Worm (Caenorhabditis elegans) whole organism, L4 larva: ENCODE measurements around the gene C32D5.12.
A peak's percentile ranks its signal among the peaks of the same experiment; 100 is the strongest.

Experiments
- D1046.2 ChIP-seq: fragments of 200-800 bp; sonication (Bioruptor generic); IDR thresholded peaks from 2 replicates; pipeline ENCODE4 v1.3.6; 2022; ENCODE audit warnings: missing genetic modification characterization, missing compliant biosample characterization
- F10B5.3 ChIP-seq: sonication (generic microtip); optimal IDR thresholded peaks from 2 replicates; lab custom pipeline; 2016; ENCODE audit warnings: mild to moderate bottlenecking, missing genetic modification characterization, missing compliant biosample characterization
- F44E2.7 ChIP-seq: fragments of 200-800 bp; sonication (Bioruptor generic); IDR thresholded peaks from 2 replicates; pipeline ENCODE4 v2.1.2; 2022; ENCODE audit warnings: missing genetic modification characterization, missing compliant biosample characterization
- R02D3.7 ChIP-seq: fragments of 150-350 bp; sonication (generic microtip); optimal IDR thresholded peaks from 3 replicates; lab custom pipeline; 2014; ENCODE audit warnings: missing biosample characterization, missing genetic modification characterization
- T20F7.1 ChIP-seq: fragments of 200-800 bp; sonication (Bioruptor generic); optimal IDR thresholded peaks from 2 replicates; lab custom pipeline; 2018; ENCODE audit warnings: mild to moderate bottlenecking, missing genetic modification characterization, missing compliant biosample characterization
- Y48G9A.11 ChIP-seq: fragments of 200-800 bp; sonication (Bioruptor generic); IDR thresholded peaks from 2 replicates; pipeline ENCODE4 v1.3.6; 2022; ENCODE audit warnings: missing genetic modification reagents, missing genetic modification characterization, missing compliant biosample characterization
- Y5F2A.4 ChIP-seq: fragments of 200-800 bp; sonication (Bioruptor generic); optimal IDR thresholded peaks from 2 replicates; lab custom pipeline; 2018; ENCODE audit warnings: mild to moderate bottlenecking, missing genetic modification characterization, missing compliant biosample characterization
- ZK337.2 ChIP-seq: fragments of 200-800 bp; sonication (Bioruptor generic); IDR thresholded peaks from 2 replicates; pipeline ENCODE4 v1.3.6; 2022; ENCODE audit warnings: missing genetic modification reagents, missing genetic modification characterization, missing compliant biosample characterization
- aly-2 ChIP-seq: sonication (generic microtip); optimal IDR thresholded peaks from 2 replicates; lab custom pipeline; 2018; ENCODE audit warnings: missing biosample characterization, missing genetic modification characterization
- ama-1 ChIP-seq: fragments of 150-350 bp; optimal IDR thresholded peaks from 2 replicates; lab custom pipeline; 2014; ENCODE audit warnings: inconsistent platforms, mixed read lengths
- ceh-20 ChIP-seq: fragments of 200-800 bp; sonication (Bioruptor generic); IDR thresholded peaks from 2 replicates; pipeline ENCODE4 v1.3.6; 2022; ENCODE audit warnings: missing genetic modification reagents, missing genetic modification characterization, missing compliant biosample characterization
- daf-16 ChIP-seq, 3 experiments: sonication (generic microtip); optimal IDR thresholded peaks; 2 replicates each; lab custom pipeline; 2016 to 2017; ENCODE audit warnings: missing genetic modification characterization in 3 of 3, missing genetic modification reagents in 3 of 3, mild to moderate bottlenecking in 2 of 3, missing compliant biosample characterization in 2 of 3, missing biosample characterization in 1 of 3, moderate library complexity in 1 of 3
- dmd-6 ChIP-seq: fragments of 200-800 bp; sonication (Bioruptor generic); IDR thresholded peaks from 2 replicates; pipeline ENCODE4 v1.3.6; 2022; ENCODE audit warnings: missing genetic modification reagents, missing genetic modification characterization, missing compliant biosample characterization
- dmd-8 ChIP-seq: fragments of 200-800 bp; sonication (Bioruptor generic); IDR thresholded peaks from 2 replicates; pipeline ENCODE4 v1.3.6; 2022; ENCODE audit warnings: missing genetic modification characterization, missing compliant biosample characterization
- dmd-9 ChIP-seq: fragments of 200-800 bp; sonication (Bioruptor generic); IDR thresholded peaks from 2 replicates; pipeline ENCODE4 v1.3.6; 2022; ENCODE audit warnings: missing genetic modification reagents, missing genetic modification characterization, missing compliant biosample characterization
- dpl-1 ChIP-seq: fragments of 150-350 bp; optimal IDR thresholded peaks from 2 replicates; lab custom pipeline; 2014; ENCODE audit warnings: missing biosample characterization, missing genetic modification reagents, missing genetic modification characterization
- dve-1 ChIP-seq: sonication (generic microtip); optimal IDR thresholded peaks from 2 replicates; lab custom pipeline; 2017; ENCODE audit warnings: antibody characterized with exemption, mild to moderate bottlenecking, missing genetic modification characterization, missing compliant biosample characterization; ENCODE audit not compliant: insufficient read depth
- fkh-10 ChIP-seq: fragments of 150-350 bp; optimal IDR thresholded peaks from 2 replicates; lab custom pipeline; 2014; ENCODE audit warnings: missing biosample characterization, missing genetic modification reagents, missing genetic modification characterization
- hif-1 ChIP-seq, 2 experiments: sonication (generic microtip); optimal IDR thresholded peaks; 2 replicates each; lab custom pipeline; 2016 to 2017; ENCODE audit warnings: missing compliant biosample characterization in 2 of 2, missing genetic modification characterization in 2 of 2, missing genetic modification reagents in 2 of 2, missing genotype in 2 of 2, mild to moderate bottlenecking in 1 of 2
- hlh-11 ChIP-seq: fragments of 200-800 bp; sonication (Bioruptor generic); optimal IDR thresholded peaks from 2 replicates; lab custom pipeline; 2018; ENCODE audit warnings: mild to moderate bottlenecking, missing genetic modification characterization, missing compliant biosample characterization
- hmg-1.1 ChIP-seq: fragments of 200-800 bp; sonication (Bioruptor generic); IDR thresholded peaks from 2 replicates; pipeline ENCODE4 v1.3.6; 2022; ENCODE audit warnings: missing genetic modification reagents, missing genetic modification characterization, missing compliant biosample characterization
- lin-38 ChIP-seq: fragments of 200-800 bp; sonication (Bioruptor generic); IDR thresholded peaks from 2 replicates; pipeline ENCODE4 v1.3.6; 2022; ENCODE audit warnings: missing genetic modification reagents, missing genetic modification characterization, missing compliant biosample characterization
- lin-39 ChIP-seq: fragments of 150-350 bp; optimal IDR thresholded peaks from 2 replicates; lab custom pipeline; 2014; ENCODE audit warnings: missing biosample characterization, missing genetic modification reagents, missing genetic modification characterization
- lir-3 ChIP-seq: sonication (generic microtip); optimal IDR thresholded peaks from 2 replicates; lab custom pipeline; 2016; ENCODE audit warnings: mild to moderate bottlenecking, missing genetic modification characterization, missing compliant biosample characterization
- lsy-2 ChIP-seq, 2 experiments: fragments of 150-350 bp in 1 of 2; sonication (generic microtip) in 1 of 2; optimal IDR thresholded peaks; 2 replicates each; lab custom pipeline; 2014 to 2017; ENCODE audit warnings: missing biosample characterization in 2 of 2, missing genetic modification characterization in 2 of 2
- madf-5 ChIP-seq, 2 experiments: fragments of 200-800 bp; sonication (Bioruptor generic); IDR thresholded peaks; 2 replicates each; pipeline ENCODE4 v1.3.6; 2022; ENCODE audit warnings: missing compliant biosample characterization in 2 of 2, missing genetic modification characterization in 2 of 2
- madf-9 ChIP-seq: fragments of 200-800 bp; sonication (Bioruptor generic); conservative IDR thresholded peaks from 2 replicates; pipeline ENCODE4 v1.3.6; 2022; ENCODE audit warnings: missing genetic modification reagents, missing genetic modification characterization, missing compliant biosample characterization
- mdt-29 ChIP-seq: fragments of 200-800 bp; sonication (Bioruptor generic); IDR thresholded peaks from 2 replicates; pipeline ENCODE4 v1.3.6; 2022; ENCODE audit warnings: missing genetic modification reagents, missing genetic modification characterization, missing compliant biosample characterization
- mep-1 ChIP-seq: fragments of 150-350 bp; sonication (generic microtip); optimal IDR thresholded peaks from 3 replicates; lab custom pipeline; 2014; ENCODE audit warnings: missing biosample characterization, missing genetic modification characterization
- mes-2 ChIP-seq: sonication (generic microtip); optimal IDR thresholded peaks from 2 replicates; lab custom pipeline; 2016; ENCODE audit warnings: missing genotype, mild to moderate bottlenecking, missing genetic modification characterization, missing compliant biosample characterization; ENCODE audit not compliant: poor library complexity, severe bottlenecking
- mxl-2 ChIP-seq: fragments of 200-800 bp; sonication (Bioruptor generic); conservative IDR thresholded peaks from 2 replicates; pipeline ENCODE4 v1.3.6; 2022; ENCODE audit warnings: missing genetic modification reagents, missing genetic modification characterization, missing compliant biosample characterization
- nhr-102 ChIP-seq: sonication (generic microtip); optimal IDR thresholded peaks from 2 replicates; lab custom pipeline; 2016; ENCODE audit warnings: mild to moderate bottlenecking, missing genetic modification characterization, moderate library complexity, missing compliant biosample characterization
- nhr-11 ChIP-seq: fragments of 150-350 bp; optimal IDR thresholded peaks from 2 replicates; lab custom pipeline; 2014; ENCODE audit warnings: missing biosample characterization, missing genetic modification characterization
- nhr-111 ChIP-seq: fragments of 200-800 bp; sonication (Bioruptor generic); optimal IDR thresholded peaks from 2 replicates; lab custom pipeline; 2018; ENCODE audit warnings: mild to moderate bottlenecking, missing genetic modification characterization, missing compliant biosample characterization
- nhr-42 ChIP-seq: fragments of 200-800 bp; sonication (Bioruptor generic); IDR thresholded peaks from 2 replicates; pipeline ENCODE4 v1.3.6; 2022; ENCODE audit warnings: missing genetic modification characterization, missing compliant biosample characterization
- nhr-48 ChIP-seq: sonication (generic microtip); optimal IDR thresholded peaks from 2 replicates; lab custom pipeline; 2016; ENCODE audit warnings: mild to moderate bottlenecking, missing genetic modification characterization, missing compliant biosample characterization
- nhr-6 ChIP-seq: fragments of 150-350 bp; optimal IDR thresholded peaks from 2 replicates; lab custom pipeline; 2014; ENCODE audit warnings: missing biosample characterization, missing genetic modification characterization
- nhr-77 ChIP-seq: fragments of 150-350 bp; optimal IDR thresholded peaks from 2 replicates; lab custom pipeline; 2014; ENCODE audit warnings: missing biosample characterization, missing genetic modification characterization
- pha-4 ChIP-seq, 2 experiments: fragments of 150-350 bp in 1 of 2; fragments of 200-800 bp in 1 of 2; sonication (Bioruptor generic) in 1 of 2; IDR thresholded peaks in 1 of 2; optimal IDR thresholded peaks in 1 of 2; 2 replicates each; pipeline versions ENCODE4 v1.3.6 to Lab custom; 2014 to 2022; ENCODE audit warnings: missing genetic modification characterization in 2 of 2, missing genetic modification reagents in 2 of 2, missing biosample characterization in 1 of 2, missing compliant biosample characterization in 1 of 2
- php-3 ChIP-seq: fragments of 200-800 bp; sonication (Bioruptor generic); IDR thresholded peaks from 2 replicates; pipeline ENCODE4 v1.3.6; 2022; ENCODE audit warnings: missing genetic modification reagents, missing genetic modification characterization, missing compliant biosample characterization
- rbr-2 ChIP-seq: sonication (generic microtip); optimal IDR thresholded peaks from 2 replicates; lab custom pipeline; 2016; ENCODE audit warnings: missing genotype, missing genetic modification characterization, missing compliant biosample characterization
- skn-1 ChIP-seq: fragments of 150-350 bp; optimal IDR thresholded peaks from 2 replicates; lab custom pipeline; 2014; ENCODE audit warnings: missing biosample characterization, missing genetic modification characterization
- snpc-4 ChIP-seq: fragments of 150-350 bp; optimal IDR thresholded peaks from 2 replicates; lab custom pipeline; 2014; ENCODE audit warnings: missing biosample characterization, missing genetic modification characterization
- unc-62 ChIP-seq, 3 experiments: fragments of 150-350 bp in 1 of 3; sonication (generic microtip); optimal IDR thresholded peaks in 2 of 3; peaks in 1 of 3; 1 replicate in 1 of 3; 2 replicates in 2 of 3; lab custom pipeline; 2014 to 2017; ENCODE audit warnings: missing biosample characterization in 3 of 3, missing genetic modification characterization in 3 of 3, missing genetic modification reagents in 3 of 3, missing genotype in 1 of 3
- vab-7 ChIP-seq: fragments of 200-800 bp; sonication (Bioruptor generic); IDR thresholded peaks from 2 replicates; pipeline ENCODE4 v1.3.6; 2022; ENCODE audit warnings: missing genetic modification reagents, missing genetic modification characterization, missing compliant biosample characterization
- zag-1 ChIP-seq: fragments of 150-350 bp; optimal IDR thresholded peaks from 2 replicates; lab custom pipeline; 2014; ENCODE audit warnings: missing biosample characterization, missing genetic modification characterization
- zip-2 ChIP-seq: fragments of 150-350 bp; optimal IDR thresholded peaks from 2 replicates; lab custom pipeline; 2014; ENCODE audit warnings: missing biosample characterization, missing genetic modification characterization

Gene C32D5.12

DNA sequence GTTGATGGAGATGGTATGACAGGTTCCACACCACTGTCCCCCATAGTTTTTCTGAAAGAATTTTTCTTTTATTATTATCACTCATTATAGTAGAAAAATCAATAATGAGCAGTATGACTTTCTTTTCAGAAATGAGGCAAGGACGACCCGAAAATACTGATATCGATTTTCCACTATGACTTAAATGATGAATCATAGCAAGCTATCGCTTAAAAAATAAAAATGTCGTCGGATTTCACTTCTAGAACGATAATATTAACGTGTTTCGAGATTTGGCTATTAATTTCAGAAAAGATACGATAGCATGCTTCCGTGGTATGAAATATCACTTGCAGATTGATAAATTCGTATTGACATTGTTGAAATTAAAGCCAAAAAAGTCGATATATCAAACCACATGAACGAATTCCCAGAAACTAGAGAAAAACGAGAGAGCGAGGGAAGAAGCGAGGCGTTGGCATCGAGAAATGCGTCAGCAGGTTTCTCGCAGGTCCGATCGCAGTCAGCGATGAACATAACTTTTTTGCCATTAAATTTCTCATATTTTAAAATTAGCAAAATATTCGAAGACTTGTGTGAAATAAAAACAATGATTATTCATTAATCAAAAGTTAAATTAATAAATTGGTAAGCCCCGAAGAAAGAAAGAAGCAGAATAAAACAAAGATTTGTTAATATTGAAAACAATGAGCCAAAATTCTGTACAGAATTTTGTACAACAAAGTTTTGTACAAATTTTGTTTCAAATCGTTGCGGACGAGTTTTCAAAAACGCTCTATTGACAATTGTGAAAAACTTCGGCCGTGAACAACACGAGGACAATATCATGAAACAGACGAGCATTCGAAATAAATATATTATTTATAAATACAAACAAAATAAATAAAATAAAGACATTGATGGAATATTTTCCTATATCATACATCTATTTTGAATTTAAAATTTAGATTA is 3.1 kb downstream of the C32D5.12 start, which contains the start of gene C32D5.11 (continued):
- TF ChIP-seq php-3 (GFP tag; lab: Robert Waterston, UW) (no peak), mes-2 (tag; lab: Kevin White, UChicago) (peak; percentile 88), unc-62 (GFP tag; optimal IDR thresholded peaks at IDR 0.05 in 1 of 2; lab: Kevin White, UChicago) (no peak), unc-62 (tag; optimal IDR thresholded peaks at IDR 0.05; lab: Kevin White, UChicago) (no peak), nhr-48 (peak; percentile 26), lsy-2 (tag; optimal IDR thresholded peaks at IDR 0.05; lab: Kevin White, UChicago) (peak in 1 of 2 experiments; percentile 87), nhr-77 (tag; lab: Kevin White, UChicago) (peak; percentile 30), daf-16 (GFP tag; optimal IDR thresholded peaks at IDR 0.05; lab: Kevin White, UChicago) (no peak), daf-16 (tag; optimal IDR thresholded peaks at IDR 0.05; lab: Kevin White, UChicago) (no peak), ZK337.2 (GFP tag; lab: Robert Waterston, UW) (0 out of 2 replicates have a peak, but pooled peaks have one; percentile 8), skn-1 (tag; lab: Kevin White, UChicago) (no peak), dmd-8 (GFP tag; lab: Robert Waterston, UW) (no peak), hif-1 (tag; optimal IDR thresholded peaks at IDR 0.05; lab: Kevin White, UChicago) (peak in 1 of 2 experiments; percentile 43), fkh-10 (GFP tag; lab: Kevin White, UChicago) (peak; percentile 29), dve-1 (tag; lab: Kevin White, UChicago) (peak; percentile 61), snpc-4 (no peak), Y5F2A.4 (GFP tag; lab: Kevin White, UChicago) (no peak), nhr-6 (tag; lab: Kevin White, UChicago) (no peak), ceh-20 (GFP tag; lab: Robert Waterston, UW) (no peak), T20F7.1 (GFP tag; lab: Kevin White, UChicago) (peak; percentile 44), ama-1 (no peak), F10B5.3 (no peak), mep-1 (tag; lab: Kevin White, UChicago) (peak; percentile 77), lin-38 (GFP tag; lab: Robert Waterston, UW) (peak; percentile 65), Y48G9A.11 (no peak), mxl-2 (GFP tag; lab: Robert Waterston, UW) (no peak), hmg-1.1 (GFP tag; lab: Robert Waterston, UW) (peak; percentile 61; the same call in 1 of the 2 replicates), F44E2.7 (GFP tag; lab: Robert Waterston, UW) (no peak), aly-2 (tag; lab: Kevin White, UChicago) (no peak), rbr-2 (peak; percentile 69), nhr-102 (no peak), nhr-11 (tag; lab: Kevin White, UChicago) (peak; percentile 60), nhr-111 (GFP tag; lab: Kevin White, UChicago) (no peak), dpl-1 (GFP tag; lab: Kevin White, UChicago) (peak; percentile 67), R02D3.7 (tag; lab: Kevin White, UChicago) (no peak), pha-4 (GFP tag; IDR thresholded peaks at IDR 0.05; lab: Robert Waterston, UW) (no peak), pha-4 (tag; optimal IDR thresholded peaks at IDR 0.05; lab: Kevin White, UChicago) (no peak), mdt-29 (no peak), madf-9 (GFP tag; lab: Robert Waterston, UW) (no peak), lir-3 (tag; lab: Kevin White, UChicago) (no peak), nhr-42 (GFP tag; lab: Robert Waterston, UW) (no peak), D1046.2 (GFP tag; lab: Robert Waterston, UW) (no peak), dmd-6 (peak; percentile 55), vab-7 (GFP tag; lab: Robert Waterston, UW) (no peak), dmd-9 (no peak), lin-39 (tag; lab: Kevin White, UChicago) (no peak), madf-5 (GFP tag; IDR thresholded peaks at IDR 0.05; lab: Robert Waterston, UW) (no peak), zip-2 (tag; lab: Kevin White, UChicago) (no peak), zag-1 (tag; lab: Kevin White, UChicago) (no peak), hlh-11 (peak; percentile 75)
